Worm (Caenorhabditis elegans) whole organism, L4 larva: ENCODE measurements around the gene rei-2.

Experiments used
- lin-15B ChIP-seq: fragments of 150-350 bp; sonication (generic microtip); optimal IDR thresholded peaks from 3 replicates; lab custom pipeline; 2014; ENCODE audit warnings: missing biosample characterization, missing genetic modification characterization
- mep-1 ChIP-seq: fragments of 150-350 bp; sonication (generic microtip); optimal IDR thresholded peaks from 3 replicates; lab custom pipeline; 2014; ENCODE audit warnings: missing biosample characterization, missing genetic modification characterization

- TF ChIP-seq lin-15B (tag; lab: Kevin White, UChicago) (no peak), mep-1 (tag; lab: Kevin White, UChicago) (no peak)
These were observed 35.5 kb upstream of the rei-2 start for ce11 chrX:1123471-1123870.
